Worm (Caenorhabditis elegans): ENCODE results near the gene K04C1.5.
A peak's percentile ranks its signal among the peaks of the same experiment; 100 is the strongest.

The K04C1.5 gene

DNA sequence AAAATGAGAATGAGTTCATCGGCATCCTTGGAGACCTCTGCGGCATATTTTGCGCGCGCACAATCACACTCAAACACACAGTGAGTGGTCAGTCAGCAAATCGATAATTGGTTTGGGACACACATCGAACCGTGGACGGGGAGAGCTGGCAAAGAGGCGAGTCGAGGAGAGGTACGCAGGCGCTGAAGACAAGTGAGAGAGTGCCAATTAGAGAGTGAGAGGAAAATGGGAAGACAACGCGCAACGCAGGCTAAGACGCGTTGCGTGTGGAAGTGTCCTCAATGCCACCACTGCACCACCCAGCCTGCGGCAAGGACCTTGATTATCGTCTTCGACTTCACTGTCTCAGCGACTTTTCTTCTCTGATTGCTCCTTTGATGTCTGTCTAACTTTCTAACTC, 49.4 kb downstream of the K04C1.5 start (continued):
- TF ChIP-seq nfyb-1 (GFP tag; IDR thresholded peaks at IDR 0.05): peak; percentile 82
- TF ChIP-seq Y56A3A.18 (GFP tag; IDR thresholded peaks at IDR 0.05): 0 out of 2 replicates have a peak, but pooled peaks have one; percentile 17
- peak; percentile 62 for TF ChIP-seq K12H6.12 (tag; optimal IDR thresholded peaks at IDR 0.05)
- TF ChIP-seq ztf-22 (GFP tag; optimal IDR thresholded peaks at IDR 0.05): peak; percentile 5
- TF ChIP-seq attf-5 (GFP tag; optimal IDR thresholded peaks at IDR 0.05): peak; percentile 75
- TF ChIP-seq mcd-1 (GFP tag; IDR thresholded peaks at IDR 0.05): peak; percentile 60
- TF ChIP-seq madf-10 (tag; optimal IDR thresholded peaks at IDR 0.05): peak; percentile 36
- 0 out of 2 replicates have a peak, but pooled peaks have one; percentile 29 for TF ChIP-seq K11D2.4 (GFP tag; IDR thresholded peaks at IDR 0.05)
- TF ChIP-seq gei-17 (GFP tag; optimal IDR thresholded peaks at IDR 0.05): peak; percentile 31
- no peak for TF ChIP-seq B0019.2 (GFP tag; conservative IDR thresholded peaks at IDR 0.05)
- no peak for TF ChIP-seq F23B12.7 (tag; optimal IDR thresholded peaks at IDR 0.05; ENCODE audit: insufficient read depth)
- TF ChIP-seq zfh-2 (GFP tag; conservative IDR thresholded peaks at IDR 0.05): peak; percentile 93
- TF ChIP-seq ztf-3 (GFP tag; optimal IDR thresholded peaks at IDR 0.05): no peak
- peak; percentile 9 to 24 for TF ChIP-seq let-607 (tag; optimal IDR thresholded peaks at IDR 0.05)
- no peak for TF ChIP-seq xnd-1 (tag; optimal IDR thresholded peaks at IDR 0.05)
- peak; percentile 16 for TF ChIP-seq die-1 (tag; optimal IDR thresholded peaks at IDR 0.05)
- TF ChIP-seq chd-7 (tag; optimal IDR thresholded peaks at IDR 0.05): peak; percentile 28
- TF ChIP-seq lir-1 (GFP tag; conservative IDR thresholded peaks at IDR 0.05): peak; percentile 20; the same call in 1 of the 2 replicates
- TF ChIP-seq C06A6.2 (GFP tag; conservative IDR thresholded peaks at IDR 0.05): no peak
- TF ChIP-seq sptf-2 (GFP tag; optimal IDR thresholded peaks at IDR 0.05): no peak
- TF ChIP-seq egl-18 (GFP tag; IDR thresholded peaks at IDR 0.05): no peak
- TF ChIP-seq lin-40 (tag; optimal IDR thresholded peaks at IDR 0.05): peak; percentile 74
